Worm (Caenorhabditis elegans): ENCODE results near the gene spdl-1.

spdl-1 gene

DNA sequence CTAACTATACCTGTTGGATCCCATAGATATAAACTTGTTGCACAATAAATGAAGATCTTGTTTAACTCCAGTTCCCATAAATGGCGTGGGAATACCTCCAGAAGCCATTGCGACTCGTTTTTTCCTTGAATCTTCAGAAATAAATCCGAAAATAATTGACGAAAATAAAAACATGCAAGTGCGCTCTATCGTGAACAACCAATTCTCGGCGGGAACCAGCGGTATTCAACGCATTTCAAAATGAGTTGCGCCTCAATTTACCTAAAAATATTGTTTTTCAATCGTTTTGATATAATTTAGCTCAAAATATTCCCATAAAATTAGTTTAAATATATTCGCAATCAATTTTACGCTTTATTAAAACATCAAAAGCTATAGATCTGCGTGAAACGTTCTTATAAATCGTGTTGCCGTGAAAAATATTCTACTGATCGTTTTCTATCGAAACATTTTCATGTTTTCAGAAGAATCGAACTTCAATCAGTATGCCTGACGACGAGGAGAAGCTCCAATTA lies at the start of gene spdl-1, which contains the start of gene snpc-1.1 (continued):
- TF ChIP-seq zfh-2 (GFP tag; conservative IDR thresholded peaks at IDR 0.05): no peak
- TF ChIP-seq nhr-179 (tag; optimal IDR thresholded peaks at IDR 0.05): no peak
- TF ChIP-seq zim-3 (tag; optimal IDR thresholded peaks at IDR 0.05): no peak
- TF ChIP-seq F33H1.4 (GFP tag; IDR thresholded peaks at IDR 0.05): peak; percentile 31; the same call in 1 of the 2 replicates
- TF ChIP-seq Y79H2A.3 (GFP tag; conservative IDR thresholded peaks at IDR 0.05): no peak
- TF ChIP-seq K12H6.12 (tag; optimal IDR thresholded peaks at IDR 0.05): no peak
- TF ChIP-seq die-1 (tag; optimal IDR thresholded peaks at IDR 0.05): no peak
- no peak for TF ChIP-seq somi-1 (GFP tag; optimal IDR thresholded peaks at IDR 0.05)
- TF ChIP-seq B0261.1 (tag; optimal IDR thresholded peaks at IDR 0.05): no peak
- TF ChIP-seq hmg-20 (GFP tag; IDR thresholded peaks at IDR 0.05): no peak
- TF ChIP-seq madf-10 (tag; optimal IDR thresholded peaks at IDR 0.05): no peak
- no peak for TF ChIP-seq aptf-3 (GFP tag; IDR thresholded peaks at IDR 0.05)
- TF ChIP-seq egrh-3 (GFP tag; IDR thresholded peaks at IDR 0.05): no peak
- 0 out of 2 replicates have a peak, but pooled peaks have one; percentile 21 for TF ChIP-seq D2030.7 (GFP tag; IDR thresholded peaks at IDR 0.05)
- no peak for TF ChIP-seq athp-1 (tag; optimal IDR thresholded peaks at IDR 0.05)
- TF ChIP-seq B0336.3 (GFP tag; IDR thresholded peaks at IDR 0.05): no peak
- TF ChIP-seq lsy-27 (tag; optimal IDR thresholded peaks at IDR 0.05; ENCODE audit: borderline replicate concordance, insufficient read depth): no peak
- no peak for TF ChIP-seq dpff-1 (tag; optimal IDR thresholded peaks at IDR 0.05)
- TF ChIP-seq ztf-26 (tag; optimal IDR thresholded peaks at IDR 0.05): no peak
- no peak for TF ChIP-seq tbx-9 (tag; optimal IDR thresholded peaks at IDR 0.05; ENCODE audit: borderline replicate concordance)
- TF ChIP-seq mcd-1 (GFP tag; IDR thresholded peaks at IDR 0.05): peak; percentile 79
- no peak for TF ChIP-seq F22D6.2 (tag; optimal IDR thresholded peaks at IDR 0.05)
- TF ChIP-seq B0035.1 (tag; optimal IDR thresholded peaks at IDR 0.05): no peak
- TF ChIP-seq hlh-26 (GFP tag; conservative IDR thresholded peaks at IDR 0.05): no peak
- TF ChIP-seq ceh-27 (GFP tag; optimal IDR thresholded peaks at IDR 0.05): no peak
- TF ChIP-seq tbp1 (GFP tag; optimal IDR thresholded peaks at IDR 0.05): no peak
- no peak for TF ChIP-seq pha-4 (tag; optimal IDR thresholded peaks at IDR 0.05)
- TF ChIP-seq hmg-1.2 (GFP tag; IDR thresholded peaks at IDR 0.05): peak; percentile 21; the same call in 1 of the 2 replicates
- no peak for TF ChIP-seq unc-130 (GFP tag; optimal IDR thresholded peaks at IDR 0.05)
- TF ChIP-seq dpl-1 (GFP tag; optimal IDR thresholded peaks at IDR 0.05): peak; percentile 72

- no peak for TF ChIP-seq madf-6 (GFP tag; IDR thresholded peaks at IDR 0.05)
- no peak for TF ChIP-seq nfya-1 (tag; optimal IDR thresholded peaks at IDR 0.05; ENCODE audit: borderline replicate concordance, insufficient read depth)
- no peak for TF ChIP-seq unc-62 (GFP tag; optimal IDR thresholded peaks at IDR 0.05)
- no peak for TF ChIP-seq ccch-3 (GFP tag; optimal IDR thresholded peaks at IDR 0.05)
- TF ChIP-seq athp-1 (tag; optimal IDR thresholded peaks at IDR 0.05): no peak
- TF ChIP-seq chd-7 (tag; optimal IDR thresholded peaks at IDR 0.05): no peak
- TF ChIP-seq ztf-22 (GFP tag; optimal IDR thresholded peaks at IDR 0.05): no peak
- no peak for TF ChIP-seq attf-5 (GFP tag; optimal IDR thresholded peaks at IDR 0.05)
- no peak for TF ChIP-seq T07F8.4 (tag; optimal IDR thresholded peaks at IDR 0.05)
- no peak for TF ChIP-seq B0336.3 (GFP tag; IDR thresholded peaks at IDR 0.05)
- TF ChIP-seq B0261.1 (tag; optimal IDR thresholded peaks at IDR 0.05): no peak
- no peak for TF ChIP-seq F57A8.1 (GFP tag; optimal IDR thresholded peaks at IDR 0.05)
- TF ChIP-seq T26A5.8 (tag; optimal IDR thresholded peaks at IDR 0.05): no peak
- no peak for TF ChIP-seq sptf-2 (GFP tag; optimal IDR thresholded peaks at IDR 0.05)
- no peak for TF ChIP-seq ztf-3 (GFP tag; optimal IDR thresholded peaks at IDR 0.05)
- no peak for TF ChIP-seq Y79H2A.3 (GFP tag; conservative IDR thresholded peaks at IDR 0.05)
- TF ChIP-seq D2030.7 (GFP tag; IDR thresholded peaks at IDR 0.05): no peak
Observed at ce11 chrII:7736725-7737124, 44.6 kb upstream of the spdl-1 start.
